Fruit fly (Drosophila melanogaster) Kc167 (cell line): ENCODE results near the gene trn.

Experiments
- Sin3A ChIP-seq: fragments of >200 bp; optimal IDR thresholded peaks from 2 replicates; lab custom pipeline; 2018; ENCODE audit warnings: missing external identifiers
- insv ChIP-seq: fragments of >200 bp; optimal IDR thresholded peaks from 3 replicates; lab custom pipeline; 2018; ENCODE audit warnings: missing external identifiers
- psq ChIP-seq: fragments of >200 bp; optimal IDR thresholded peaks from 2 replicates; lab custom pipeline; 2017; ENCODE audit warnings: missing external identifiers
- ttk ChIP-seq: sonication (Bioruptor generic); optimal IDR thresholded peaks from 2 replicates; lab custom pipeline; 2017; ENCODE audit warnings: missing external identifiers

dm6 chr3L:13077326-13077725 is 36.7 kb upstream of the trn start:
- TF ChIP-seq psq (lab: Kevin White, UChicago) = no peak
- TF ChIP-seq insv = no peak
- TF ChIP-seq Sin3A (lab: Kevin White, UChicago) = no peak
- no peak for TF ChIP-seq ttk
